Fruit fly (Drosophila melanogaster) whole organism, embryonic: ENCODE results near the gene CG1575.

Experiments
- CG10209 ChIP-seq: fragments of 200-800 bp; sonication (Bioruptor generic); optimal IDR thresholded peaks from 3 replicates; lab custom pipeline; 2017; ENCODE audit warnings: missing biosample characterization, mild to moderate bottlenecking, missing genetic modification characterization, missing genetic modification reagents
- CG10366 ChIP-seq: fragments of 200-800 bp; sonication (Bioruptor generic); IDR thresholded peaks from 2 replicates; pipeline ENCODE4 v1.3.6; 2022; ENCODE audit warnings: missing biosample characterization, missing genetic modification characterization
- CG15601 ChIP-seq: fragments of 200-800 bp; sonication (Bioruptor generic); optimal IDR thresholded peaks from 3 replicates; lab custom pipeline; 2019; ENCODE audit warnings: missing biosample characterization, mild to moderate bottlenecking, missing genetic modification characterization, moderate library complexity
- CG2116 ChIP-seq: fragments of 200-800 bp; sonication (Bioruptor generic); optimal IDR thresholded peaks from 3 replicates; lab custom pipeline; 2018; ENCODE audit warnings: missing biosample characterization, mild to moderate bottlenecking, missing genetic modification characterization
- CG6175 ChIP-seq: fragments of 200-800 bp; sonication (Bioruptor generic); IDR thresholded peaks from 3 replicates; pipeline ENCODE4 v1.3.6; 2022; ENCODE audit warnings: missing biosample characterization, missing genetic modification characterization
- CG9609 ChIP-seq: fragments of 200-800 bp; sonication (Bioruptor generic); optimal IDR thresholded peaks from 3 replicates; lab custom pipeline; 2016; ENCODE audit warnings: missing biosample characterization, missing genetic modification characterization
- Gug ChIP-seq: fragments of 200-800 bp; sonication (Bioruptor generic); IDR thresholded peaks from 4 replicates; pipeline ENCODE4 v1.3.6; 2022; ENCODE audit warnings: missing biosample characterization, missing genetic modification characterization
- Opbp ChIP-seq: fragments of 200-800 bp; sonication (Bioruptor generic); IDR thresholded peaks from 3 replicates; pipeline ENCODE4 v1.3.6; 2022; ENCODE audit warnings: missing biosample characterization, missing genetic modification characterization; ENCODE audit not compliant: partially characterized antibody
- abd-A ChIP-seq: fragments of 200-800 bp; sonication (Bioruptor generic); optimal IDR thresholded peaks from 3 replicates; lab custom pipeline; 2019; ENCODE audit warnings: missing biosample characterization, mild to moderate bottlenecking, missing genetic modification characterization, moderate library complexity
- danr ChIP-seq: fragments of 200-800 bp; sonication (Bioruptor generic); IDR thresholded peaks from 2 replicates; pipeline ENCODE4 v1.3.6; 2022; ENCODE audit warnings: missing biosample characterization, missing genetic modification characterization
- jing ChIP-seq: fragments of 200-800 bp; sonication (Bioruptor generic); optimal IDR thresholded peaks from 2 replicates; lab custom pipeline; 2018; ENCODE audit warnings: missing biosample characterization, mild to moderate bottlenecking, missing genetic modification characterization
- klu ChIP-seq: fragments of 200-800 bp; sonication (Bioruptor generic); IDR thresholded peaks from 2 replicates; pipeline ENCODE4 v1.3.6; 2022; ENCODE audit warnings: missing biosample characterization, missing genetic modification characterization
- slbo ChIP-seq: fragments of 200-800 bp; sonication (Bioruptor generic); IDR thresholded peaks from 2 replicates; pipeline ENCODE4 v1.3.6; 2022; ENCODE audit warnings: missing biosample characterization, missing genetic modification characterization

- TF ChIP-seq klu (GFP tag; lab: Robert Waterston, UW), result peak; percentile 57; the same call in 1 of the 2 replicates
- peak; percentile 58; the same call in 2 of the 4 replicates for TF ChIP-seq Gug (GFP tag; lab: Robert Waterston, UW)
- TF ChIP-seq slbo (GFP tag; lab: Robert Waterston, UW), result peak; percentile 89
- no peak for TF ChIP-seq Opbp
- TF ChIP-seq CG9609 (GFP tag; lab: Kevin White, UChicago), result no peak
- no peak for TF ChIP-seq jing (GFP tag; lab: Kevin White, UChicago)
- TF ChIP-seq CG10366, result peak; percentile 72
- TF ChIP-seq CG10209 (GFP tag; lab: Kevin White, UChicago), result peak; percentile 44
- no peak for TF ChIP-seq CG2116
- no peak for TF ChIP-seq danr (GFP tag; lab: Robert Waterston, UW)
- TF ChIP-seq CG15601 (tag; lab: Kevin White, UChicago), result no peak
- TF ChIP-seq abd-A, result no peak
- TF ChIP-seq CG6175, result peak; percentile 46; the same call in 1 of the 3 replicates
Observed at dm6 chrX:8113386-8114279, 3.2 kb upstream of the CG1575 start.
